Fruit fly (Drosophila melanogaster) whole organism, pupa: Measurements from ENCODE around the gene CG7840.

Experiments
- CG13204 ChIP-seq: fragments of 200-800 bp; sonication (Bioruptor generic); optimal IDR thresholded peaks from 2 replicates; lab custom pipeline; 2018; ENCODE audit warnings: missing biosample characterization, mild to moderate bottlenecking, missing genetic modification characterization, moderate library complexity
- CG15710 ChIP-seq: fragments of 200-800 bp; sonication (Bioruptor generic); optimal IDR thresholded peaks from 2 replicates; lab custom pipeline; 2018; ENCODE audit warnings: missing biosample characterization, mild to moderate bottlenecking, missing genetic modification characterization, moderate library complexity
- CG4496 ChIP-seq: fragments of 200-800 bp; sonication (Bioruptor generic); IDR thresholded peaks from 3 replicates; pipeline ENCODE4 v1.3.6; 2022; ENCODE audit warnings: missing biosample characterization, missing genetic modification characterization
- CG8301 ChIP-seq: fragments of 200-800 bp; sonication (Bioruptor generic); optimal IDR thresholded peaks from 2 replicates; lab custom pipeline; 2018; ENCODE audit warnings: missing biosample characterization, mild to moderate bottlenecking, missing genetic modification characterization
- Pif1B ChIP-seq: fragments of 200-800 bp; sonication (Bioruptor generic); optimal IDR thresholded peaks from 3 replicates; lab custom pipeline; 2016; ENCODE audit warnings: missing biosample characterization, missing genetic modification characterization
- Snoo ChIP-seq: fragments of 200-800 bp; sonication (Bioruptor generic); optimal IDR thresholded peaks from 3 replicates; lab custom pipeline; 2017; ENCODE audit warnings: missing biosample characterization, mild to moderate bottlenecking, missing genetic modification characterization, inconsistent platforms
- fd96Ca ChIP-seq: fragments of 200-800 bp; sonication (Bioruptor generic); IDR thresholded peaks from 3 replicates; pipeline ENCODE4 v1.3.6; 2022; ENCODE audit warnings: missing biosample characterization, missing genetic modification characterization
- rn ChIP-seq: fragments of 200-800 bp; sonication (Bioruptor generic); IDR thresholded peaks from 2 replicates; pipeline ENCODE4 v1.3.6; 2022; ENCODE audit warnings: missing biosample characterization, missing genetic modification characterization

dm6 chr2L:8289352-8290091, 15.9 kb upstream of the CG7840 start:
- TF ChIP-seq Snoo (tag; lab: Kevin White, UChicago) (no peak), CG15710 (tag; lab: Kevin White, UChicago) (no peak), CG8301 (peak; percentile 1), fd96Ca (GFP tag; lab: Robert Waterston, UW) (no peak), rn (no peak), CG4496 (GFP tag; lab: Robert Waterston, UW) (no peak), Pif1B (GFP tag; lab: Kevin White, UChicago) (no peak), CG13204 (GFP tag; lab: Kevin White, UChicago) (no peak)
